Worm (Caenorhabditis elegans): Measurements from ENCODE around the gene nhr-17.

nhr-17 gene

ce11 chrX:12655339-12655875 lies 12.2 kb downstream of the nhr-17 start:
- TF ChIP-seq crh-2 (tag; optimal IDR thresholded peaks at IDR 0.05): peak; percentile 19
- no peak for TF ChIP-seq snpc-4 (tag; optimal IDR thresholded peaks at IDR 0.05)
- no peak for TF ChIP-seq nhr-77 (tag; optimal IDR thresholded peaks at IDR 0.05)
- TF ChIP-seq fos-1 (tag; optimal IDR thresholded peaks at IDR 0.05): peak; percentile 21
- TF ChIP-seq lin-13 (GFP tag; optimal IDR thresholded peaks at IDR 0.05): no peak
- TF ChIP-seq mdl-1 (tag; optimal IDR thresholded peaks at IDR 0.05): peak; percentile 42 to 55
- no peak for TF ChIP-seq C34F6.9 (tag; optimal IDR thresholded peaks at IDR 0.05)
- TF ChIP-seq ceh-82 (tag; optimal IDR thresholded peaks at IDR 0.05): no peak
- TF ChIP-seq mab-5 (tag; optimal IDR thresholded peaks at IDR 0.05): no peak
- TF ChIP-seq lsy-2 (tag; optimal IDR thresholded peaks at IDR 0.05): peak in 1 of 2 experiments; percentile 9
- TF ChIP-seq sma-9 (GFP tag; optimal IDR thresholded peaks at IDR 0.05): peak; percentile 2
- no peak for TF ChIP-seq sma-9 (tag; optimal IDR thresholded peaks at IDR 0.05)
- peak; percentile 64 for TF ChIP-seq blmp-1 (tag; optimal IDR thresholded peaks at IDR 0.05; ENCODE audit: insufficient read depth)
- no peak for TF ChIP-seq sem-4 (tag; optimal IDR thresholded peaks at IDR 0.05)
- TF ChIP-seq nhr-23 (tag; optimal IDR thresholded peaks at IDR 0.05): no peak
- no peak for TF ChIP-seq ztf-1 (GFP tag; conservative IDR thresholded peaks at IDR 0.05)
- peak; percentile 70 for TF ChIP-seq nhr-11 (tag; optimal IDR thresholded peaks at IDR 0.05)
- no peak for TF ChIP-seq unc-39 (tag; optimal IDR thresholded peaks at IDR 0.05)
- peak; percentile 54 for TF ChIP-seq nhr-21 (tag; optimal IDR thresholded peaks at IDR 0.05)
- TF ChIP-seq mbf-1 (tag; optimal IDR thresholded peaks at IDR 0.05): no peak
- no peak for TF ChIP-seq ama-1 (optimal IDR thresholded peaks at IDR 0.05)
- TF ChIP-seq elt-1 (tag; optimal IDR thresholded peaks at IDR 0.05): no peak
- TF ChIP-seq F13H6.1 (tag; optimal IDR thresholded peaks at IDR 0.05): peak; percentile 31
- no peak for TF ChIP-seq R02D3.7 (tag; optimal IDR thresholded peaks at IDR 0.05)
- peak; percentile 68 for TF ChIP-seq zag-1 (tag; optimal IDR thresholded peaks at IDR 0.05)
- TF ChIP-seq aly-2 (tag; optimal IDR thresholded peaks at IDR 0.05): no peak
- TF ChIP-seq peb-1 (tag; optimal IDR thresholded peaks at IDR 0.05): peak; percentile 68
- TF ChIP-seq sma-3 (GFP tag; optimal IDR thresholded peaks at IDR 0.05): no peak
- TF ChIP-seq ceh-16 (tag; optimal IDR thresholded peaks at IDR 0.05): no peak
- TF ChIP-seq unc-55 (GFP tag; optimal IDR thresholded peaks at IDR 0.05): no peak
- TF ChIP-seq gmeb-1 (tag; optimal IDR thresholded peaks at IDR 0.05): no peak
- no peak for TF ChIP-seq elt-3 (tag; optimal IDR thresholded peaks at IDR 0.05)
- TF ChIP-seq nhr-6 (tag; optimal IDR thresholded peaks at IDR 0.05): no peak
- no peak for TF ChIP-seq lin-39 (tag; optimal IDR thresholded peaks at IDR 0.05)
- no peak for TF ChIP-seq nhr-129 (tag; optimal IDR thresholded peaks at IDR 0.05)
- TF ChIP-seq dmd-4 (tag; optimal IDR thresholded peaks at IDR 0.05): no peak
- TF ChIP-seq nhr-10 (tag; optimal IDR thresholded peaks at IDR 0.05): no peak
- TF ChIP-seq egl-27 (tag; optimal IDR thresholded peaks at IDR 0.05): peak; percentile 40
- no peak for TF ChIP-seq nhr-237 (tag; optimal IDR thresholded peaks at IDR 0.05)
- TF ChIP-seq unc-62 (GFP tag; optimal IDR thresholded peaks at IDR 0.05): no peak
- no peak for TF ChIP-seq ZK546.5 (tag; optimal IDR thresholded peaks at IDR 0.05)
- TF ChIP-seq nhr-12 (tag; optimal IDR thresholded peaks at IDR 0.05): no peak
- TF ChIP-seq ztf-4 (tag; optimal IDR thresholded peaks at IDR 0.05): no peak
- TF ChIP-seq skn-1 (tag; optimal IDR thresholded peaks at IDR 0.05): no peak
- TF ChIP-seq Y55F3AM.14 (GFP tag; optimal IDR thresholded peaks at IDR 0.05): peak; percentile 21
- no peak for TF ChIP-seq lin-11 (tag; optimal IDR thresholded peaks at IDR 0.05)
- no peak for TF ChIP-seq nhr-25 (tag; optimal IDR thresholded peaks at IDR 0.05)
- no peak for TF ChIP-seq alr-1 (tag; optimal IDR thresholded peaks at IDR 0.05)
- no peak for TF ChIP-seq ztf-11 (tag; optimal IDR thresholded peaks at IDR 0.05)
